Fruit fly (Drosophila melanogaster) whole organism, embryonic: ENCODE data around the gene Ankle2.

Experiments
- CG10431 ChIP-seq: fragments of 200-800 bp; sonication (Bioruptor generic); optimal IDR thresholded peaks from 3 replicates; lab custom pipeline; 2018; ENCODE audit warnings: missing biosample characterization, mild to moderate bottlenecking, missing genetic modification characterization
- CG12071 ChIP-seq: fragments of 200-800 bp; sonication (Bioruptor generic); optimal IDR thresholded peaks from 3 replicates; lab custom pipeline; 2018; ENCODE audit warnings: missing biosample characterization, mild to moderate bottlenecking, missing genetic modification characterization
- CG13775 ChIP-seq: fragments of 200-800 bp; sonication (Bioruptor generic); optimal IDR thresholded peaks from 3 replicates; lab custom pipeline; 2017; ENCODE audit warnings: missing biosample characterization, mild to moderate bottlenecking, missing genetic modification characterization
- CG14710 ChIP-seq: fragments of 200-800 bp; sonication (Bioruptor generic); optimal IDR thresholded peaks from 3 replicates; lab custom pipeline; 2019; ENCODE audit warnings: missing biosample characterization, mild to moderate bottlenecking, missing genetic modification characterization, moderate library complexity
- CG4424 ChIP-seq: fragments of 200-800 bp; sonication (Bioruptor generic); optimal IDR thresholded peaks from 3 replicates; lab custom pipeline; 2016; ENCODE audit warnings: missing biosample characterization, missing genetic modification characterization
- Dref ChIP-seq: fragments of 200-800 bp; sonication (Bioruptor generic); IDR thresholded peaks from 2 replicates; pipeline ENCODE4 v1.3.6; 2022; ENCODE audit warnings: missing biosample characterization, missing genetic modification characterization
- Oaz ChIP-seq: fragments of 200-800 bp; sonication (Bioruptor generic); IDR thresholded peaks from 2 replicates; pipeline ENCODE4 v1.3.6; 2022; ENCODE audit warnings: missing biosample characterization, missing genetic modification characterization
- hkb ChIP-seq, 2 experiments: fragments of 200-800 bp in 1 of 2; fragments of >200 bp in 1 of 2; sonication (Bioruptor generic) in 1 of 2; IDR thresholded peaks in 1 of 2; optimal IDR thresholded peaks in 1 of 2; 2 replicates each; pipeline versions ENCODE4 v1.3.6 to Lab custom; 2017 to 2022; ENCODE audit warnings: missing biosample characterization in 1 of 2, missing genetic modification characterization in 1 of 2
- mld ChIP-seq: fragments of 200-800 bp; sonication (Bioruptor generic); IDR thresholded peaks from 3 replicates; pipeline ENCODE4 v1.3.6; 2022; ENCODE audit warnings: missing biosample characterization, missing genetic modification characterization; ENCODE audit not compliant: partially characterized antibody
- pb ChIP-seq: fragments of 200-800 bp; sonication (Bioruptor generic); optimal IDR thresholded peaks from 3 replicates; lab custom pipeline; 2016; ENCODE audit warnings: missing biosample characterization, missing genetic modification characterization
- tna ChIP-seq: fragments of 200-800 bp; sonication (Bioruptor generic); IDR thresholded peaks from 2 replicates; pipeline ENCODE4 v1.3.6; 2022; ENCODE audit warnings: missing biosample characterization, missing genetic modification characterization; ENCODE audit not compliant: partially characterized antibody
- zfh2 ChIP-seq: fragments of 200-800 bp; sonication (Bioruptor generic); optimal IDR thresholded peaks from 2 replicates; lab custom pipeline; 2016; ENCODE audit warnings: missing biosample characterization, missing genetic modification characterization

- TF ChIP-seq tna (GFP tag; lab: Robert Waterston, UW) (no peak), Oaz (GFP tag; lab: Robert Waterston, UW) (no peak), CG12071 (GFP tag; lab: Kevin White, UChicago) (no peak), pb (GFP tag; lab: Kevin White, UChicago) (no peak), CG13775 (GFP tag; lab: Kevin White, UChicago) (no peak), mld (GFP tag; lab: Robert Waterston, UW) (no peak), Dref (GFP tag; lab: Robert Waterston, UW) (no peak), CG14710 (tag; lab: Kevin White, UChicago) (no peak), CG4424 (GFP tag; lab: Kevin White, UChicago) (no peak), hkb (optimal IDR thresholded peaks at IDR 0.05; lab: Kevin White, UChicago) (no peak), hkb (GFP tag; IDR thresholded peaks at IDR 0.05; lab: Robert Waterston, UW) (no peak), zfh2 (GFP tag; lab: Kevin White, UChicago) (no peak), CG10431 (no peak)
These were observed 56.5 kb downstream of the Ankle2 start for dm6 chrX:17522576-17522975.
